Worm (Caenorhabditis elegans) whole organism, dauer: ENCODE results near the gene vti-1.
"Not testable (repeated sequence)": the region's sequence is repeated elsewhere in the genome, so short reads cannot be mapped to it uniquely, and the experiment has no call there.

ENCODE experiments used
- unc-62 ChIP-seq: sonication (generic microtip); optimal IDR thresholded peaks from 2 replicates; lab custom pipeline; 2017; ENCODE audit warnings: missing biosample characterization, missing genetic modification reagents, missing genetic modification characterization

The vti-1 gene

ce11 chrIV:14774454-14774853 lies 8.0 kb upstream of the vti-1 start, which contains the start of gene Y57G11C.51:
Gene Y57G11C.51, minus strand, starts transcription at chrIV:14774554.
- not testable (repeated sequence) for TF ChIP-seq unc-62

DNA sequence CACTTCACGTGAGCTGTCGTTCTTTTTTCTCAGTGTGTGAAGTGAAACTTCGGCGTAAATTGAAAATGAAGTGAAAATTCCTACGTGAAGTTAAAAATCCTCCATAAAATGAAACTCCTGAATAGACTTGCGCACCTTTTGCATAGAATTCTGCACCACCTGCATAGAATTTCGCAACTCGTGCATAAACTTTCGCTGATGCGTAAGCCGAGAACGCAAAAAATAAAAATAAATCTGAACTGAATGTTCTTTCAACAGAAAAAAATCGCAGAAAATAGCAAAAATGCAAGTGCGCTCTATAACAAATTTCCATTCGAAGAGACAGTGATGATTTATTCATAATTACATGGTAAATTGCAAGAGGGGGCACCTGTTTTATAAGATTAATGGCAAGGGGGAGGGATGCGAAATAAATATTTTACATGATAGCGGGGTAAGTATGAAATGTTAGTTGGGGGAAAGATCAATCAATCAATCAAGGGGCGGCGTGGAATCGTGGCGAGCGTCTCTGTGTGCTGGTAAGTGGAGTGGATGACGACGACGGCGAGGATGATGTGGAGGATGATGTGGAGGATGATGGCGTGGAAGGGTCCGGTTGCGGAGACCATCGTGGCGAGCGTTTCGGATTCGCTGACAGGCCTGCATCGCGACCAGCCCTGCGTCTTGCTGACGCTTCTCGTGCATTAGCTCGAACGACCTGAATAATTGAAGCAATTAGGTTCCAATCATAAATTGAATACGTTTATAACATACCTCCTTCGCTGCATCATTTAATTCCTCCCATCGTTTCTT lies 7.0 kb upstream of the vti-1 start, which contains the start of gene Y57G11C.36:
Y57G11C.36 (minus strand) TSS at position 502 of the 792 bp plus-strand sequence.
- no peak for TF ChIP-seq unc-62

DNA sequence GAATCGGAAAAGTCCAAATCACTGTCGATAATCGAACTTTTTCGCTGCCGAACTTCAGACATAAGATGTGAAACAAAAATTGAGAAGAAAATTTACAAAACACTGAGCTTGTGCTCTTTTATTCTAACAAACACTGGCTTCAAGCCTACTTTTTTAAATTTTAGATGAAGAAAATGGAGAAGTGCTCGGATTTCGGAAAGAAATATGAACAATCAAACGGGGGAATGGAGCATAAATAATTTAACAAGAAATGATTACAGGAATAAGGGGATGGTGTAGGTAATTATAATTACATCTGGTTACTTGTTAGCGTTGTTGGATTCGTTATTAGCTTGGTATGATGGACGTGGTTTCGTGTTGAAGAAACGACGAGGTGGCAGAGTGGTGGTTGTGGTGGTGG lies 4.9 kb upstream of the vti-1 start, which contains the start of gene degl-1:
degl-1 (minus strand) TSS at position 101 of the 400 bp plus-strand sequence.
- no peak for TF ChIP-seq unc-62

- no peak for TF ChIP-seq unc-62
These were observed 4.2 kb upstream of the vti-1 start for ce11 chrIV:14770663-14771062.

DNA sequence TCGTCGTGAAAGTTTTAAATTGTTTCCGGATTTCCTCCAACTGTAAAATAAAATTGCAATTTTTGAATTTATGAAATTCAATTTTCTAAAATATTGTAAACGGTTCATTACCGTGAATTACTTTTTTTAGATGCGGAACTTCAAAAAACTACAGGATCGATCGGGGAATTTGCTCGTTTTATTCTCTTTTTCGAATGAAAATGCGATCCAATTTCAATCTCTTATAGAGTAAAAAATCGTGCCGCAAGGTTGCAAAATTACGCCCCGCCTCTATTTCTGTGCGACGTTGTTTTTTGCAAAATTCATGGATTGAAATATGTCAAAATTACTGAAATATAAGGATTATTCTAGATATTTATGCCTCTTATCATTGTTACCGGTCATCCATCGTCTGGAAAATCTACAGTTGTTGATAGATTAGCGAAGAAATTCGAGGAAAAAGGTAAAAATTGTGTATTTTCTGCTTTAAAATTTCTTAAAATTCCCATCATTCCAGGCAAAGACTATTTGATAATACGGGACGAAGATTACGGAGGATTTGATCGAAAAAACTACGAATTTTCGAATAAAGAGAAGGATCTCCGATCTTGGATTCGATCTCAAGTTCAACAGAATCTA lies 2.9 kb upstream of the vti-1 start, which contains the start of gene Y57G11C.43:
Y57G11C.43 (plus strand) TSS at position 224 of the 618 bp plus-strand sequence.
- no peak for TF ChIP-seq unc-62

- no peak for TF ChIP-seq unc-62
These were observed 1.3 kb upstream of the vti-1 start, which contains the start of the genes mrps-7 and Y57G11C.3 for ce11 chrIV:14767693-14768251. Gene mrps-7, minus strand, starts transcription at chrIV:14767730. Gene Y57G11C.3, plus strand, starts transcription at chrIV:14768201.

- TF ChIP-seq unc-62: no peak
These were observed 1.1 kb downstream of the vti-1 start, which contains the start of gene Y57G11C.5 for ce11 chrIV:14765336-14765735. Gene Y57G11C.5, minus strand, starts transcription at chrIV:14765436.

- TF ChIP-seq unc-62: no peak
These were observed 1.7 kb downstream of the vti-1 start for ce11 chrIV:14764719-14765173.

DNA sequence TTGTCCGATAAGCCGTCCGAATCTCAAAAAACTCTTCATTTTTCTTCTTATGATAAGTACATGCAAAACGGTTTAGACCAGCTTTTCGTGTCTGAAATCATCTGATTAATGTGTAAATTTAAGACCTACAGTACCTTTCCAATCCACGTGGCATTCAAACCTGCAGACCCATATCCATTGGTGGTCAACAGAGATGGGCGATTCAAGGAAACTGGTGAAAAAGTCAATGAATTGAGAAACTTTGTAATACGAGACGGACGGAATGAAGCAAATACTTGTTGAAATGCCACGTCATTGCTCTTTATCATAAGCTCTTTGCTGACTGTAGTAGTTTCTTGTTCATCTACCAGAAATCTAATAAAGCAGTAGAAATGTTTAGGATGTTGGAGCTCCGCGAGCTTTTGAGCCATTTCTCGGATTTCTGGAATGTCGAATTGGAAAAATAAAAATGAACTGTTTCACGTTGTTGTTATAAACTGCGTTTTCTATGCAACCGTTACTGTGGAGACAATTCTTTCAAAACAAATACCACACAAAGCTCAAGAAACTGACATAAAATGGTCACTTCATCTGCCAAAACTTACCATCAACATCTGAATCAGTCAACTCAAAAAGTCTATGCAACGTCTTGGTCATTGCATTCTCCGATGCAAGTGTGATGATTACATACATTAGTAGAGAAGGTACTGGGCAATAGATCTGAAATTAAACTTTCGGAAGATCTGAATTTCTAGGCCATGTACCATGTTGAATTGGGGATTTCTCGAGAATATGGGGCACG lies 2.3 kb downstream of the vti-1 start:
- TF ChIP-seq unc-62: no peak

- no peak for TF ChIP-seq unc-62
These were observed 5.6 kb downstream of the vti-1 start, which contains the start of gene ptp-5.2 for ce11 chrIV:14760845-14761244. Gene ptp-5.2, minus strand, starts transcription at chrIV:14760945.

ce11 chrIV:14759662-14760061 lies 6.8 kb downstream of the vti-1 start:
- TF ChIP-seq unc-62: no peak

DNA sequence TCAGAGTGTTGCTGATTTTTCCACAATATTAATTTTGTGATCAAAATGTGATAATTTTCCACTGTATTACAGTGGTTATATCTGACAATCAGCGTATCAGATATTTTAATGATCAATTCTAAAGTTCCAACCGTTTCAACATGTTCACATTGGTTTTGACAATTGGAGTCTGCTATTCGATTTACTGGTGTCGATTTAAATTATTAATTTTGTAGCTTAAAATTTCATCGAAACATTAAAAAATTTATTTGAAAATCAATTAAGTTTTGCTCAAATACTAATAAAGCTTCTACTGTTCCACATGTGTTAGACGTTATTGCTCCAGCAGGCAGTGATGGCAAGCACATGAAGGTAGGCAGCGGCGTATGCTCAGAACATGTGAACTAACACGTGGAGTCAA lies 8.7 kb downstream of the vti-1 start:
- TF ChIP-seq unc-62: no peak

- no peak for TF ChIP-seq unc-62
These were observed 11.6 kb downstream of the vti-1 start, which contains the start of gene Y57G11C.499 for ce11 chrIV:14754912-14755311. Gene Y57G11C.499, minus strand, starts transcription at chrIV:14754934.

DNA sequence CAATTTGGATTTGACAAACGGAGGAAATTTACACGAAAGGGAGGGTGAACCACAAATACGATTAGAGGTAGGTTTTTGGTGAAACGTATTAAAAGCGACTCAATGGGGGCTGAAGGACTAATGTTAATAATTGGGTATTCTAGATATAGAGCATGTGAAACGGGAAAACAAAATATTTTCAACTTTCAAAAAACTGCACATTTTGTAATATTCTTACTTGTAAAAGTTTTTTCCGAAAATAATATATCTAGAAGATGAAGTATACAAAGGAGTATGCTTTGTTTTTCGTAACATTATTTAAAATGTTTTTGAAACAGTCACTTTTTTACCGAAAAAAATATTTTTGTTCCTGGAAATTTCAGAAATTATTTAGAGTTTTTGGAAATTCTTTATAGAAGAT lies 24.5 kb downstream of the vti-1 start:
- TF ChIP-seq unc-62: no peak

- no peak for TF ChIP-seq unc-62
These were observed 37.2 kb downstream of the vti-1 start for ce11 chrIV:14729272-14729671.

ce11 chrIV:14728225-14728624 lies 38.2 kb downstream of the vti-1 start, which contains the start of gene Y57G11C.42:
Gene Y57G11C.42, plus strand, starts transcription at chrIV:14728525.
- TF ChIP-seq unc-62: no peak
